Fruit fly (Drosophila melanogaster) whole organism, embryonic: Measurements from ENCODE around the gene Hou.

Experiments
- Bdp1 ChIP-seq: fragments of 200-800 bp; sonication (Bioruptor generic); optimal IDR thresholded peaks from 3 replicates; lab custom pipeline; 2016; ENCODE audit warnings: missing biosample characterization, missing genetic modification characterization
- CG10366 ChIP-seq: fragments of 200-800 bp; sonication (Bioruptor generic); IDR thresholded peaks from 2 replicates; pipeline ENCODE4 v1.3.6; 2022; ENCODE audit warnings: missing biosample characterization, missing genetic modification characterization
- CG10543 ChIP-seq: fragments of 200-800 bp; sonication (Bioruptor generic); optimal IDR thresholded peaks from 3 replicates; lab custom pipeline; 2017; ENCODE audit warnings: missing biosample characterization, mild to moderate bottlenecking, missing genetic modification characterization, moderate library complexity
- CG11398 ChIP-seq: fragments of 200-800 bp; sonication (Bioruptor generic); optimal IDR thresholded peaks from 2 replicates; lab custom pipeline; 2016; ENCODE audit warnings: missing biosample characterization, missing genetic modification characterization
- CG11456 ChIP-seq: fragments of 200-800 bp; sonication (Bioruptor generic); IDR thresholded peaks from 3 replicates; pipeline ENCODE4 v1.3.6; 2022; ENCODE audit warnings: missing biosample characterization, missing genetic modification characterization
- CG12071 ChIP-seq: fragments of 200-800 bp; sonication (Bioruptor generic); optimal IDR thresholded peaks from 3 replicates; lab custom pipeline; 2018; ENCODE audit warnings: missing biosample characterization, mild to moderate bottlenecking, missing genetic modification characterization
- CG1233 ChIP-seq: fragments of 200-800 bp; sonication (Bioruptor generic); optimal IDR thresholded peaks from 4 replicates; lab custom pipeline; 2018; ENCODE audit warnings: missing biosample characterization, mild to moderate bottlenecking, missing genetic modification characterization
- CG14441 ChIP-seq: fragments of 200-800 bp; sonication (Bioruptor generic); IDR thresholded peaks from 2 replicates; pipeline ENCODE4 v1.3.6; 2022; ENCODE audit warnings: missing biosample characterization, missing genetic modification characterization
- CG1529 ChIP-seq: fragments of 200-800 bp; sonication (Bioruptor generic); optimal IDR thresholded peaks from 3 replicates; lab custom pipeline; 2018; ENCODE audit warnings: missing biosample characterization, missing genetic modification characterization
- CG1602 ChIP-seq: fragments of 200-800 bp; sonication (Bioruptor generic); optimal IDR thresholded peaks from 3 replicates; lab custom pipeline; 2016; ENCODE audit warnings: missing biosample characterization, missing genetic modification characterization
- CG16815 ChIP-seq: fragments of 200-800 bp; sonication (Bioruptor generic); optimal IDR thresholded peaks from 3 replicates; lab custom pipeline; 2017; ENCODE audit warnings: missing biosample characterization, mild to moderate bottlenecking, missing genetic modification characterization
- CG17328 ChIP-seq: fragments of 200-800 bp; sonication (Bioruptor generic); IDR thresholded peaks from 2 replicates; pipeline ENCODE4 v1.3.6; 2022; ENCODE audit warnings: missing biosample characterization, missing genetic modification characterization
- CG17802 ChIP-seq: fragments of 200-800 bp; sonication (Bioruptor generic); optimal IDR thresholded peaks from 2 replicates; lab custom pipeline; 2018; ENCODE audit warnings: missing biosample characterization, mild to moderate bottlenecking, missing genetic modification characterization, moderate library complexity
- CG2889 ChIP-seq: fragments of 200-800 bp; sonication (Bioruptor generic); IDR thresholded peaks from 3 replicates; pipeline ENCODE4 v1.3.6; 2022; ENCODE audit warnings: missing biosample characterization, missing genetic modification characterization
- CG3065 ChIP-seq: fragments of 200-800 bp; sonication (Bioruptor generic); optimal IDR thresholded peaks from 2 replicates; lab custom pipeline; 2016; ENCODE audit warnings: missing biosample characterization, missing genetic modification characterization
- CG34422 ChIP-seq: fragments of 200-800 bp; sonication (Bioruptor generic); IDR thresholded peaks from 3 replicates; pipeline ENCODE4 v1.3.6; 2022; ENCODE audit warnings: missing biosample characterization, missing genetic modification characterization
- CG4360 ChIP-seq: fragments of 200-800 bp; sonication (Bioruptor generic); IDR thresholded peaks from 2 replicates; pipeline ENCODE4 v1.3.6; 2022; ENCODE audit warnings: missing biosample characterization, missing genetic modification characterization
- CG6765 ChIP-seq: fragments of 200-800 bp; sonication (Bioruptor generic); optimal IDR thresholded peaks from 3 replicates; lab custom pipeline; 2017; ENCODE audit warnings: missing biosample characterization, mild to moderate bottlenecking, missing genetic modification characterization
- CG8281 ChIP-seq: fragments of 200-800 bp; sonication (Bioruptor generic); optimal IDR thresholded peaks from 2 replicates; lab custom pipeline; 2018; ENCODE audit warnings: missing biosample characterization, mild to moderate bottlenecking, missing genetic modification characterization, moderate library complexity
- CG8944 ChIP-seq: fragments of 200-800 bp; sonication (Bioruptor generic); optimal IDR thresholded peaks from 3 replicates; lab custom pipeline; 2016; ENCODE audit warnings: missing biosample characterization, missing genetic modification characterization
- ERR ChIP-seq: fragments of 200-800 bp; sonication (Bioruptor generic); optimal IDR thresholded peaks from 2 replicates; lab custom pipeline; 2016; ENCODE audit warnings: missing biosample characterization, missing genetic modification characterization
- Elba2 ChIP-seq: fragments of 200-800 bp; sonication (Bioruptor generic); optimal IDR thresholded peaks from 3 replicates; lab custom pipeline; 2016; ENCODE audit warnings: missing biosample characterization, missing genetic modification characterization
- Hey ChIP-seq: fragments of 200-800 bp; sonication (Bioruptor generic); optimal IDR thresholded peaks from 3 replicates; lab custom pipeline; 2018; ENCODE audit warnings: missing biosample characterization, mild to moderate bottlenecking, missing genetic modification characterization
- Scr ChIP-seq: fragments of 200-800 bp; sonication (Bioruptor generic); IDR thresholded peaks from 2 replicates; pipeline ENCODE4 v1.3.6; 2022; ENCODE audit warnings: missing biosample characterization, missing genetic modification characterization; ENCODE audit not compliant: partially characterized antibody
- Spps ChIP-seq: fragments of 200-800 bp; sonication (Bioruptor generic); optimal IDR thresholded peaks from 2 replicates; lab custom pipeline; 2018; ENCODE audit warnings: missing biosample characterization, mild to moderate bottlenecking, missing genetic modification characterization
- Ssrp ChIP-seq: fragments of 200-800 bp; sonication (Bioruptor generic); optimal IDR thresholded peaks from 2 replicates; lab custom pipeline; 2018; ENCODE audit warnings: missing biosample characterization, mild to moderate bottlenecking, missing genetic modification characterization, moderate library complexity
- YL-1 ChIP-seq: fragments of 200-800 bp; sonication (Bioruptor generic); optimal IDR thresholded peaks from 3 replicates; lab custom pipeline; 2017; ENCODE audit warnings: missing biosample characterization, mild to moderate bottlenecking, missing genetic modification characterization
- ash1 ChIP-seq: fragments of 200-800 bp; sonication (Bioruptor generic); optimal IDR thresholded peaks from 2 replicates; lab custom pipeline; 2018; ENCODE audit warnings: missing biosample characterization, mild to moderate bottlenecking, missing genetic modification characterization
- ci ChIP-seq: fragments of 200-800 bp; sonication (Bioruptor generic); IDR thresholded peaks from 3 replicates; pipeline ENCODE4 v1.3.6; 2022; ENCODE audit warnings: missing biosample characterization, missing genetic modification characterization
- croc ChIP-seq: fragments of 200-800 bp; sonication (Bioruptor generic); conservative IDR thresholded peaks from 3 replicates; pipeline ENCODE4 v1.3.6; 2022; ENCODE audit warnings: missing biosample characterization, missing genetic modification characterization
- da ChIP-seq: fragments of 200-800 bp; sonication (Bioruptor generic); optimal IDR thresholded peaks from 2 replicates; lab custom pipeline; 2016; ENCODE audit warnings: missing biosample characterization, missing genetic modification characterization
- dmrt99B ChIP-seq: fragments of 200-800 bp; sonication (Bioruptor generic); optimal IDR thresholded peaks from 2 replicates; lab custom pipeline; 2018; ENCODE audit warnings: missing biosample characterization, mild to moderate bottlenecking, missing genetic modification characterization, moderate library complexity
- en ChIP-seq: fragments of 200-800 bp; sonication (Bioruptor generic); optimal IDR thresholded peaks from 2 replicates; lab custom pipeline; 2016; ENCODE audit warnings: missing biosample characterization, missing genetic modification characterization
- esg ChIP-seq: fragments of 200-800 bp; sonication (Bioruptor generic); conservative IDR thresholded peaks from 2 replicates; pipeline ENCODE4 v1.3.6; 2022; ENCODE audit warnings: missing biosample characterization, missing genetic modification characterization
- eyg ChIP-seq: fragments of 200-800 bp; sonication (Bioruptor generic); optimal IDR thresholded peaks from 3 replicates; lab custom pipeline; 2016; ENCODE audit warnings: missing biosample characterization, missing genetic modification characterization
- ftz-f1 ChIP-seq: fragments of 200-800 bp; sonication (Bioruptor generic); optimal IDR thresholded peaks from 2 replicates; lab custom pipeline; 2016; ENCODE audit warnings: missing biosample characterization, missing genetic modification characterization
- grau ChIP-seq: fragments of 200-800 bp; optimal IDR thresholded peaks from 3 replicates; lab custom pipeline; 2019; ENCODE audit warnings: missing biosample characterization, mild to moderate bottlenecking, missing genetic modification characterization, moderate library complexity
- hbn ChIP-seq: fragments of 200-800 bp; sonication (Bioruptor generic); IDR thresholded peaks from 2 replicates; pipeline ENCODE4 v1.3.6; 2022; ENCODE audit warnings: missing biosample characterization, missing genetic modification characterization; ENCODE audit not compliant: partially characterized antibody
- hth ChIP-seq: fragments of >200 bp; optimal IDR thresholded peaks from 2 replicates; lab custom pipeline; 2017; ENCODE audit warnings: inconsistent platforms
- jumu ChIP-seq: fragments of 200-800 bp; sonication (Bioruptor generic); optimal IDR thresholded peaks from 3 replicates; lab custom pipeline; 2016; ENCODE audit warnings: missing biosample characterization, missing genetic modification characterization
- lmd ChIP-seq: fragments of 200-800 bp; sonication (Bioruptor generic); IDR thresholded peaks from 2 replicates; pipeline ENCODE4 v1.3.6; 2022; ENCODE audit warnings: missing biosample characterization, missing genetic modification characterization
- nerfin-2 ChIP-seq: fragments of 200-800 bp; sonication (Bioruptor generic); IDR thresholded peaks from 2 replicates; pipeline ENCODE4 v1.3.6; 2022; ENCODE audit warnings: missing biosample characterization, missing genetic modification characterization; ENCODE audit not compliant: partially characterized antibody
- org-1 ChIP-seq: fragments of 200-800 bp; sonication (Bioruptor generic); optimal IDR thresholded peaks from 2 replicates; lab custom pipeline; 2017; ENCODE audit warnings: missing biosample characterization, missing genetic modification characterization
- phol ChIP-seq: fragments of 200-800 bp; sonication (Bioruptor generic); optimal IDR thresholded peaks from 3 replicates; lab custom pipeline; 2018; ENCODE audit warnings: missing biosample characterization, mild to moderate bottlenecking, missing genetic modification characterization, moderate library complexity
- pum ChIP-seq: fragments of 200-800 bp; sonication (Bioruptor generic); optimal IDR thresholded peaks from 2 replicates; lab custom pipeline; 2016; ENCODE audit warnings: missing biosample characterization, missing genetic modification characterization
- scrt ChIP-seq: fragments of 200-800 bp; sonication (Bioruptor generic); optimal IDR thresholded peaks from 2 replicates; lab custom pipeline; 2018; ENCODE audit warnings: missing biosample characterization, mild to moderate bottlenecking, missing genetic modification characterization, moderate library complexity
- sens-2 ChIP-seq: fragments of 200-800 bp; sonication (Bioruptor generic); IDR thresholded peaks from 2 replicates; pipeline ENCODE4 v1.3.6; 2022; ENCODE audit warnings: missing biosample characterization, missing genetic modification characterization
- seq ChIP-seq: fragments of 200-800 bp; sonication (Bioruptor generic); IDR thresholded peaks from 2 replicates; pipeline ENCODE4 v1.3.6; 2022; ENCODE audit warnings: missing biosample characterization, missing genetic modification characterization
- slp2 ChIP-seq: fragments of 200-800 bp; sonication (Bioruptor generic); optimal IDR thresholded peaks from 2 replicates; lab custom pipeline; 2016; ENCODE audit warnings: missing biosample characterization, missing genetic modification characterization
- sr ChIP-seq: fragments of 200-800 bp; sonication (Bioruptor generic); IDR thresholded peaks from 3 replicates; pipeline ENCODE4 v1.3.6; 2022; ENCODE audit warnings: missing biosample characterization, missing genetic modification characterization
- zen2 ChIP-seq: fragments of 200-800 bp; sonication (Bioruptor generic); IDR thresholded peaks from 3 replicates; pipeline ENCODE4 v1.3.6; 2022; ENCODE audit warnings: missing biosample characterization, missing genetic modification characterization; ENCODE audit not compliant: partially characterized antibody
- zfh2 ChIP-seq: fragments of 200-800 bp; sonication (Bioruptor generic); optimal IDR thresholded peaks from 2 replicates; lab custom pipeline; 2016; ENCODE audit warnings: missing biosample characterization, missing genetic modification characterization

Hou gene

dm6 chrX:18635118-18635552 is 15.1 kb downstream of the Hou start (continued):
- no peak for TF ChIP-seq CG10543 (GFP tag; lab: Kevin White, UChicago)
- TF ChIP-seq CG4360 (GFP tag; lab: Robert Waterston, UW) = no peak
- TF ChIP-seq CG6765 = no peak
- TF ChIP-seq org-1 (GFP tag; lab: Kevin White, UChicago) = no peak
- TF ChIP-seq YL-1 (GFP tag; lab: Kevin White, UChicago) = no peak
- no peak for TF ChIP-seq eyg
- TF ChIP-seq CG17328 = peak; percentile 23; the same call in 1 of the 2 replicates
- TF ChIP-seq jumu (GFP tag; lab: Kevin White, UChicago) = peak; percentile 40
- peak; percentile 13 for TF ChIP-seq CG1602 (GFP tag; lab: Kevin White, UChicago)
- TF ChIP-seq CG2889 (GFP tag; lab: Robert Waterston, UW) = no peak
- peak; percentile 7; the same call in 1 of the 2 replicates for TF ChIP-seq nerfin-2
- TF ChIP-seq da = no peak
- TF ChIP-seq ftz-f1 (GFP tag; lab: Kevin White, UChicago) = no peak
- no peak for TF ChIP-seq Hey (tag; lab: Kevin White, UChicago)
- TF ChIP-seq Scr (GFP tag; lab: Robert Waterston, UW) = peak; percentile 70
- TF ChIP-seq CG17802 (tag; lab: Kevin White, UChicago) = no peak
- TF ChIP-seq CG10366 (GFP tag; lab: Robert Waterston, UW) = peak; percentile 17; the same call in 1 of the 2 replicates
- TF ChIP-seq hth = no peak
- peak; percentile 46 for TF ChIP-seq hbn (GFP tag; lab: Robert Waterston, UW)
- TF ChIP-seq CG3065 (GFP tag; lab: Kevin White, UChicago) = no peak
- TF ChIP-seq Bdp1 (GFP tag; lab: Kevin White, UChicago) = no peak
- peak; percentile 29 for TF ChIP-seq ERR (GFP tag; lab: Kevin White, UChicago)
- no peak for TF ChIP-seq Ssrp
- no peak for TF ChIP-seq Elba2 (GFP tag; lab: Kevin White, UChicago)
- no peak for TF ChIP-seq CG1529 (GFP tag; lab: Kevin White, UChicago)
- no peak for TF ChIP-seq CG14441
- 0 out of 3 replicates have a peak, but pooled peaks have one; percentile 0 for TF ChIP-seq CG34422 (GFP tag; lab: Robert Waterston, UW)
- peak; percentile 17 for TF ChIP-seq CG11398 (GFP tag; lab: Kevin White, UChicago)
- TF ChIP-seq seq (GFP tag; lab: Robert Waterston, UW) = no peak
- no peak for TF ChIP-seq dmrt99B (tag; lab: Kevin White, UChicago)
- peak; percentile 47 for TF ChIP-seq grau
- no peak for TF ChIP-seq ci (GFP tag; lab: Robert Waterston, UW)
- TF ChIP-seq phol (tag; lab: Kevin White, UChicago) = no peak
- peak; percentile 32; the same call in 1 of the 2 replicates for TF ChIP-seq lmd (GFP tag; lab: Robert Waterston, UW)
- no peak for TF ChIP-seq sr (GFP tag; lab: Robert Waterston, UW)
- TF ChIP-seq Spps (tag; lab: Kevin White, UChicago) = no peak
- no peak for TF ChIP-seq croc (GFP tag; lab: Robert Waterston, UW)
- TF ChIP-seq sens-2 = no peak
- TF ChIP-seq esg (GFP tag; lab: Robert Waterston, UW) = no peak
- TF ChIP-seq CG8281 (tag; lab: Kevin White, UChicago) = no peak
- TF ChIP-seq zfh2 (GFP tag; lab: Kevin White, UChicago) = peak; percentile 2
- TF ChIP-seq zen2 (GFP tag; lab: Robert Waterston, UW) = no peak; the same call in 2 of the 3 replicates
- no peak for TF ChIP-seq CG12071
- peak; percentile 85 for TF ChIP-seq CG11456 (GFP tag; lab: Robert Waterston, UW)
- TF ChIP-seq slp2 (GFP tag; lab: Kevin White, UChicago) = peak; percentile 10
- TF ChIP-seq CG8944 = peak; percentile 48
- TF ChIP-seq CG1233 = no peak
- no peak for TF ChIP-seq ash1
- peak; percentile 19 for TF ChIP-seq en (GFP tag; lab: Kevin White, UChicago)
- no peak for TF ChIP-seq scrt (GFP tag; lab: Kevin White, UChicago)
- peak; percentile 26 for TF ChIP-seq pum (GFP tag; lab: Kevin White, UChicago)
- TF ChIP-seq CG16815 = no peak
